Fruit fly (Drosophila melanogaster): ENCODE data around the gene Upf2.

Upf2 gene

DNA sequence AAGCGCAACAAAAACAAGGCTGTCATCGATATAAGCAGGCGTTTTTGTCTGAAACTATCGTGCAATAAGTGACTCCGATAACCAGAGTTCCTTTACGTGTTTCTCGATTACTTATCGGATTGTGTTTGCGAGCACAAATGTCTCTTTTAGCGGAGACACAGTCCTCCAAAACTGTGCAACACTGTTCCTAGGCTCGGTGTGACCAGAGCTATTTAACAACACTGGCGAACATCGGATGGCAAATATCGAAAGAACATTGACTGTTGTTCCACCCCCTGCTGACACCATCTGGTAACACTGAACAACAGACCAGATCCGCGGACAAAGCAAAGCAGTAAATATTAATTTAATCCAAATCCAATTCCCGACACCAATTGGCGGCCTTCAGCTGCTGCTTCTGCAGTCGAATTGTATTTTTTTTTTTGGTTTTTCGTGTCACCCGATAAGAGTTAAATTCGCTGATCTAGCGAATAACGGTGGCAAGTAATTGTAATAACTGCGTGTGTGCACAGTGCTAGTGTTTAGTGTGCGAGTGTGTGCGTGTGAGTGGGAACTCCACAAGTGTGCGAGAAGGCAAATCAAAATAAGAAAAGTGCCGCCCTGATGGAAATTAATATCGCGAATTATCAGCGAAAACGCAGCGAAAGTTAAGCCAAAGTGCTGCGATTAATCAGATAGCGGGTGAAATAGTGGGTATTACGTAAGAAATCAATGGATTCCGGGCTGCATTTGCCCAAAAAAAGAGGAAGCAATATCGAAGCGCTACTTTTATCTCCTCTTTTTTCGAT lies 13.7 kb downstream of the Upf2 start, which contains the start of gene mys (continued):
- TF ChIP-seq CG3919 (GFP tag; optimal IDR thresholded peaks at IDR 0.05): peak; percentile 20
- TF ChIP-seq CG11762 (GFP tag; optimal IDR thresholded peaks at IDR 0.05; ENCODE audit: insufficient read depth): no peak
- TF ChIP-seq CG11294 (GFP tag; IDR thresholded peaks at IDR 0.05): no peak
- TF ChIP-seq Met (GFP tag; optimal IDR thresholded peaks at IDR 0.05): peak; percentile 15
- TF ChIP-seq ss (GFP tag; optimal IDR thresholded peaks at IDR 0.05): peak; percentile 68 to 83
- no peak for TF ChIP-seq CG10631 (GFP tag; optimal IDR thresholded peaks at IDR 0.05)
- TF ChIP-seq Hr4 (GFP tag; optimal IDR thresholded peaks at IDR 0.05): no peak
- no peak for TF ChIP-seq Gug (GFP tag; IDR thresholded peaks at IDR 0.05)
- no peak for TF ChIP-seq CG8632 (GFP tag; optimal IDR thresholded peaks at IDR 0.05)
- peak; percentile 30 for TF ChIP-seq Eip75B (GFP tag; optimal IDR thresholded peaks at IDR 0.05)
- no peak for TF ChIP-seq Smox (GFP tag; optimal IDR thresholded peaks at IDR 0.05)
- no peak for TF ChIP-seq CG4318 (GFP tag; optimal IDR thresholded peaks at IDR 0.05)
- no peak for TF ChIP-seq pdm3 (GFP tag; optimal IDR thresholded peaks at IDR 0.05)
- no peak for TF ChIP-seq CG8319 (GFP tag; optimal IDR thresholded peaks at IDR 0.05)
- peak; percentile 16 for TF ChIP-seq CG15336 (GFP tag; IDR thresholded peaks at IDR 0.05)
- TF ChIP-seq achi (GFP tag; optimal IDR thresholded peaks at IDR 0.05): no peak
- TF ChIP-seq Hr38 (GFP tag; optimal IDR thresholded peaks at IDR 0.05): no peak
- peak; percentile 39 for TF ChIP-seq esn (GFP tag; optimal IDR thresholded peaks at IDR 0.05)
- no peak for TF ChIP-seq Blimp-1 (GFP tag; optimal IDR thresholded peaks at IDR 0.05)
- TF ChIP-seq CG31627 (GFP tag; optimal IDR thresholded peaks at IDR 0.05): peak; percentile 66
- TF ChIP-seq Ets21C (GFP tag; optimal IDR thresholded peaks at IDR 0.05): peak; percentile 25
- no peak for TF ChIP-seq dac (GFP tag; optimal IDR thresholded peaks at IDR 0.05)
- TF ChIP-seq Eip93F (GFP tag; optimal IDR thresholded peaks at IDR 0.05): peak; percentile 16
- TF ChIP-seq Sox15 (GFP tag; optimal IDR thresholded peaks at IDR 0.05): no peak
- TF ChIP-seq CG11902 (GFP tag; optimal IDR thresholded peaks at IDR 0.05): no peak
- no peak; the same call in 1 of the 3 replicates for TF ChIP-seq CG8119 (GFP tag; IDR thresholded peaks at IDR 0.05)
- peak; percentile 56 for TF ChIP-seq CG6854 (GFP tag; optimal IDR thresholded peaks at IDR 0.05)
- no peak for TF ChIP-seq net (GFP tag; optimal IDR thresholded peaks at IDR 0.05)
- TF ChIP-seq CG7368 (GFP tag; optimal IDR thresholded peaks at IDR 0.05): no peak
- peak; percentile 49 for TF ChIP-seq CG6276 (GFP tag; optimal IDR thresholded peaks at IDR 0.05)
- no peak for TF ChIP-seq CG32006 (GFP tag; optimal IDR thresholded peaks at IDR 0.05)
- peak in 1 of 2 experiments; percentile 37 for TF ChIP-seq salr (GFP tag; optimal IDR thresholded peaks at IDR 0.05)
- TF ChIP-seq eg (GFP tag; IDR thresholded peaks at IDR 0.05): peak; percentile 35; the same call in 1 of the 3 replicates
- peak; percentile 23 for TF ChIP-seq fd85E (GFP tag; optimal IDR thresholded peaks at IDR 0.05)
- peak; percentile 49 for TF ChIP-seq topi (GFP tag; optimal IDR thresholded peaks at IDR 0.05)
- TF ChIP-seq Hr39 (GFP tag; optimal IDR thresholded peaks at IDR 0.05): peak; percentile 57
- peak; percentile 69 for TF ChIP-seq Sox14 (GFP tag; optimal IDR thresholded peaks at IDR 0.05)
- no peak for TF ChIP-seq fd59A (GFP tag; optimal IDR thresholded peaks at IDR 0.05)
- peak; percentile 45 for TF ChIP-seq fkh (GFP tag; optimal IDR thresholded peaks at IDR 0.05)
- peak; percentile 22 for TF ChIP-seq svp (GFP tag)

DNA sequence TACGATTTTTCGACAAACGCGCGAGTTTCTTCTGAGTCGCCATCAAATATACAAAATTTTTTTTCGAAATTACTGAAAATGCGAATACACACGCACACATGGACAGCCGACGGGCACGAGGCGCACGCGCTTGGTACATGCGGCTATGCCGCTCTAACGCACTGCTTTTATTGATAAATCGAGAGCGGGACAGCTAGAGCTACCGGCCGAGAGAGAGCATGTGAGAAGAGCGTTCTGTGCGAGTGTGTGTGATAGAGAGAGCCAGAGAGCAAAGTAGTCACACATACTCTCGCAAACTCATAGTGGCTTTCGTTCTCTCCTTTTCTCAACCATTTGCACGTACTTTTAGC lies 14.4 kb downstream of the Upf2 start:
- TF ChIP-seq CG3032 (tag; optimal IDR thresholded peaks at IDR 0.05) (no peak), spab (GFP tag; optimal IDR thresholded peaks at IDR 0.05) (no peak), CG32006 (GFP tag; optimal IDR thresholded peaks at IDR 0.05) (peak; percentile 8), pdm3 (GFP tag; optimal IDR thresholded peaks at IDR 0.05) (no peak), Sox15 (GFP tag; optimal IDR thresholded peaks at IDR 0.05) (no peak), CG6808 (GFP tag; optimal IDR thresholded peaks at IDR 0.05) (peak; percentile 15), Eip78C (GFP tag) (peak; percentile 82), CG8119 (GFP tag; IDR thresholded peaks at IDR 0.05) (no peak), CG15336 (GFP tag; IDR thresholded peaks at IDR 0.05) (peak; percentile 54; the same call in 1 of the 2 replicates), Sox102F (GFP tag; optimal IDR thresholded peaks at IDR 0.05) (peak; percentile 15), fkh (GFP tag; optimal IDR thresholded peaks at IDR 0.05) (peak; percentile 27), Met (GFP tag; optimal IDR thresholded peaks at IDR 0.05) (no peak), ss (GFP tag; optimal IDR thresholded peaks at IDR 0.05) (peak; percentile 1 to 38), topi (GFP tag; optimal IDR thresholded peaks at IDR 0.05) (no peak), CG6163 (GFP tag; IDR thresholded peaks at IDR 0.05) (peak; percentile 75), CG3919 (GFP tag; optimal IDR thresholded peaks at IDR 0.05) (no peak), Hr38 (GFP tag; optimal IDR thresholded peaks at IDR 0.05) (no peak), svp (GFP tag) (peak; percentile 61), eg (GFP tag; IDR thresholded peaks at IDR 0.05) (peak; percentile 29; the same call in 1 of the 3 replicates), CG1621 (tag; optimal IDR thresholded peaks at IDR 0.05) (peak; percentile 16), Ets21C (GFP tag; optimal IDR thresholded peaks at IDR 0.05) (no peak), CG10631 (GFP tag; optimal IDR thresholded peaks at IDR 0.05) (no peak), Eip93F (GFP tag; optimal IDR thresholded peaks at IDR 0.05) (peak; percentile 62), CG31627 (GFP tag; optimal IDR thresholded peaks at IDR 0.05) (no peak)
